Fruit fly (Drosophila melanogaster): ENCODE data around the gene CG12213.

- TF ChIP-seq Sp1 (GFP tag; optimal IDR thresholded peaks at IDR 0.05) (no peak), fru (GFP tag; optimal IDR thresholded peaks at IDR 0.05) (no peak), psq (GFP tag; optimal IDR thresholded peaks at IDR 0.05) (no peak), Hr78 (GFP tag; optimal IDR thresholded peaks at IDR 0.05) (no peak), dsf (GFP tag; optimal IDR thresholded peaks at IDR 0.05; ENCODE audit: borderline replicate concordance) (no peak), Abd-B (GFP tag; optimal IDR thresholded peaks at IDR 0.05) (no peak), Myc (optimal IDR thresholded peaks at IDR 0.05) (no peak), usp (GFP tag; optimal IDR thresholded peaks at IDR 0.05) (no peak), CrebA (GFP tag; optimal IDR thresholded peaks at IDR 0.05; ENCODE audit: borderline replicate concordance) (no peak), N (GFP tag; optimal IDR thresholded peaks at IDR 0.05) (no peak), OdsH (GFP tag; optimal IDR thresholded peaks at IDR 0.05) (no peak), ey (GFP tag; optimal IDR thresholded peaks at IDR 0.05) (no peak)
Measured at dm6 chr3R:11945450-11946317, 21.8 kb downstream of the CG12213 start.
